Worm (Caenorhabditis elegans): Measurements from ENCODE around the gene R03D7.15.

DNA sequence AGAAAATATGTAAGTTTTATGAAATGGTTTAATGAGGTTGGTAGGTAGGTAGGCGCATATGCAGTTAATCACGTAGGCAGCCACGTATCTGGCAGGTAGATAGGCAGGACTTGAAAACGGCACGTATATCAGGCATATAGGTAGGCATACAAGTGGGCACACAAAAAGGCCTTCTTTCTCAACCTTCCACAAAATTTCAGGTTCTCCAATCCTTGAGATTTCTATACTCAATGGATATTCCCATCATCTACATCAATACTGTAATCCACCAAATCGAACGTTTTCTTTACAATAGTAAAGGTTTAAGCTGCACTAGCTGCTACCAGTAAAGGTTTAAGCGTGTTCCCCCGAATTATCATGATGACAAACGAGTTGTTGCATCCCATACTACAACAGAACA is 9.7 kb upstream of the R03D7.15 start:
- TF ChIP-seq W03F9.2 (tag; optimal IDR thresholded peaks at IDR 0.05) (no peak), him-1 (tag; optimal IDR thresholded peaks at IDR 0.05) (no peak), dao-5 (tag; optimal IDR thresholded peaks at IDR 0.05) (no peak)
